Fruit fly (Drosophila melanogaster): Measurements from ENCODE around the gene baz.

Gene baz

dm6 chrX:17172123-17172522 is 12.3 kb downstream of the baz start:
- TF ChIP-seq CG12768 (GFP tag; optimal IDR thresholded peaks at IDR 0.05) (no peak), CG14711 (tag; optimal IDR thresholded peaks at IDR 0.05) (no peak), CG33017 (tag; optimal IDR thresholded peaks at IDR 0.05) (no peak), toe (GFP tag; optimal IDR thresholded peaks at IDR 0.05) (no peak), CG7101 (tag; optimal IDR thresholded peaks at IDR 0.05) (no peak), Crg-1 (GFP tag; optimal IDR thresholded peaks at IDR 0.05) (no peak), CG7045 (GFP tag; optimal IDR thresholded peaks at IDR 0.05) (no peak), CG5204 (GFP tag; optimal IDR thresholded peaks at IDR 0.05) (no peak), tj (GFP tag; optimal IDR thresholded peaks at IDR 0.05) (no peak), bab1 (GFP tag; optimal IDR thresholded peaks at IDR 0.05) (no peak), pad (GFP tag; optimal IDR thresholded peaks at IDR 0.05) (no peak), CG1620 (GFP tag; optimal IDR thresholded peaks at IDR 0.05) (no peak), ovo (GFP tag; optimal IDR thresholded peaks at IDR 0.05) (no peak), cnc (optimal IDR thresholded peaks at IDR 0.05) (no peak), Clk (GFP tag; optimal IDR thresholded peaks at IDR 0.05) (no peak), CG11617 (GFP tag; optimal IDR thresholded peaks at IDR 0.05) (no peak)

- TF ChIP-seq CG11617 (GFP tag; optimal IDR thresholded peaks at IDR 0.05) (no peak), bab1 (GFP tag; optimal IDR thresholded peaks at IDR 0.05) (no peak), tj (GFP tag; optimal IDR thresholded peaks at IDR 0.05) (no peak), pad (GFP tag; optimal IDR thresholded peaks at IDR 0.05) (no peak), CG33017 (tag; optimal IDR thresholded peaks at IDR 0.05) (no peak), CG7101 (tag; optimal IDR thresholded peaks at IDR 0.05) (no peak), CG7045 (GFP tag; optimal IDR thresholded peaks at IDR 0.05) (no peak), Clk (GFP tag; optimal IDR thresholded peaks at IDR 0.05) (no peak), CG1620 (GFP tag; optimal IDR thresholded peaks at IDR 0.05) (no peak), Mnt (GFP tag; optimal IDR thresholded peaks at IDR 0.05) (no peak), CG14711 (tag; optimal IDR thresholded peaks at IDR 0.05) (no peak), Hr96 (GFP tag; optimal IDR thresholded peaks at IDR 0.05) (no peak)
Observed at dm6 chrX:17172777-17173315, 13.0 kb downstream of the baz start.

dm6 chrX:17174115-17174514 is 14.3 kb downstream of the baz start:
- TF ChIP-seq bab1 (GFP tag; optimal IDR thresholded peaks at IDR 0.05) (no peak), tj (GFP tag; optimal IDR thresholded peaks at IDR 0.05) (no peak), CG5204 (GFP tag; optimal IDR thresholded peaks at IDR 0.05) (no peak), CG33017 (tag; optimal IDR thresholded peaks at IDR 0.05) (no peak), pad (GFP tag; optimal IDR thresholded peaks at IDR 0.05) (no peak), Crg-1 (GFP tag; optimal IDR thresholded peaks at IDR 0.05) (no peak), ovo (GFP tag; optimal IDR thresholded peaks at IDR 0.05) (no peak), toe (GFP tag; optimal IDR thresholded peaks at IDR 0.05) (no peak), kay (GFP tag; ENCODE audit: borderline replicate concordance) (no peak), Hr96 (GFP tag; optimal IDR thresholded peaks at IDR 0.05) (no peak), Mnt (GFP tag; optimal IDR thresholded peaks at IDR 0.05) (no peak), cnc (optimal IDR thresholded peaks at IDR 0.05) (no peak), cic (GFP tag; optimal IDR thresholded peaks at IDR 0.05) (no peak), CG7045 (GFP tag; optimal IDR thresholded peaks at IDR 0.05) (no peak), Clk (GFP tag; optimal IDR thresholded peaks at IDR 0.05) (no peak), CG14711 (tag; optimal IDR thresholded peaks at IDR 0.05) (no peak), CG11617 (GFP tag; optimal IDR thresholded peaks at IDR 0.05) (no peak)

dm6 chrX:17175558-17176189 is 15.9 kb downstream of the baz start:
- TF ChIP-seq pad (GFP tag; optimal IDR thresholded peaks at IDR 0.05) (peak; percentile 9), bab1 (GFP tag; optimal IDR thresholded peaks at IDR 0.05) (peak; percentile 53), Mnt (GFP tag; optimal IDR thresholded peaks at IDR 0.05) (peak; percentile 13), kay (GFP tag; ENCODE audit: borderline replicate concordance) (no peak), Clk (GFP tag; optimal IDR thresholded peaks at IDR 0.05) (no peak), CG5204 (GFP tag; optimal IDR thresholded peaks at IDR 0.05) (no peak), CG11617 (GFP tag; optimal IDR thresholded peaks at IDR 0.05) (no peak), CG7101 (tag; optimal IDR thresholded peaks at IDR 0.05) (peak; percentile 44), CG12768 (GFP tag; optimal IDR thresholded peaks at IDR 0.05) (no peak), Crg-1 (GFP tag; optimal IDR thresholded peaks at IDR 0.05) (peak; percentile 42), Hr96 (GFP tag; optimal IDR thresholded peaks at IDR 0.05) (peak; percentile 54), CG1620 (GFP tag; optimal IDR thresholded peaks at IDR 0.05) (peak; percentile 58), CG14711 (tag; optimal IDR thresholded peaks at IDR 0.05) (no peak)

dm6 chrX:17176542-17176941 is 16.7 kb downstream of the baz start:
- TF ChIP-seq CG14711 (tag; optimal IDR thresholded peaks at IDR 0.05), result no peak
- no peak for TF ChIP-seq Hr96 (GFP tag; optimal IDR thresholded peaks at IDR 0.05)
- TF ChIP-seq Mnt (GFP tag; optimal IDR thresholded peaks at IDR 0.05), result no peak

dm6 chrX:17177606-17178005 is 17.8 kb downstream of the baz start:
- TF ChIP-seq pad (GFP tag; optimal IDR thresholded peaks at IDR 0.05) (no peak), kay (GFP tag; ENCODE audit: borderline replicate concordance) (no peak), toe (GFP tag; optimal IDR thresholded peaks at IDR 0.05) (no peak)

- peak; percentile 56 for TF ChIP-seq CG7101 (tag; optimal IDR thresholded peaks at IDR 0.05)
- TF ChIP-seq CG5204 (GFP tag; optimal IDR thresholded peaks at IDR 0.05), result peak; percentile 56
- TF ChIP-seq CG1620 (GFP tag; optimal IDR thresholded peaks at IDR 0.05), result peak; percentile 26
- peak; percentile 84 for TF ChIP-seq pad (GFP tag; optimal IDR thresholded peaks at IDR 0.05)
- TF ChIP-seq kay (GFP tag; ENCODE audit: borderline replicate concordance), result peak; percentile 77
- no peak for TF ChIP-seq tj (GFP tag; optimal IDR thresholded peaks at IDR 0.05)
- peak; percentile 86 for TF ChIP-seq Hr96 (GFP tag; optimal IDR thresholded peaks at IDR 0.05)
- TF ChIP-seq Clk (GFP tag; optimal IDR thresholded peaks at IDR 0.05), result peak; percentile 68
- peak; percentile 75 for TF ChIP-seq cic (GFP tag; optimal IDR thresholded peaks at IDR 0.05)
- TF ChIP-seq CG12768 (GFP tag; optimal IDR thresholded peaks at IDR 0.05), result peak; percentile 90
- TF ChIP-seq toe (GFP tag; optimal IDR thresholded peaks at IDR 0.05), result peak; percentile 62
- TF ChIP-seq bab1 (GFP tag; optimal IDR thresholded peaks at IDR 0.05), result peak; percentile 99
- TF ChIP-seq CG14711 (tag; optimal IDR thresholded peaks at IDR 0.05), result peak; percentile 94
- TF ChIP-seq CG33017 (tag; optimal IDR thresholded peaks at IDR 0.05), result no peak
- TF ChIP-seq CG7045 (GFP tag; optimal IDR thresholded peaks at IDR 0.05), result peak; percentile 86
- no peak for TF ChIP-seq ovo (GFP tag; optimal IDR thresholded peaks at IDR 0.05)
- TF ChIP-seq cnc (optimal IDR thresholded peaks at IDR 0.05), result no peak
- TF ChIP-seq CG11617 (GFP tag; optimal IDR thresholded peaks at IDR 0.05), result peak; percentile 61
- no peak for TF ChIP-seq Crg-1 (GFP tag; optimal IDR thresholded peaks at IDR 0.05)
- no peak for TF ChIP-seq Mnt (GFP tag; optimal IDR thresholded peaks at IDR 0.05)
Observed at dm6 chrX:17178484-17178921, 18.7 kb downstream of the baz start.

Measured in whole organism, adult.